Worm (Caenorhabditis elegans) whole organism, young adult: ENCODE data around the gene egl-21.

Experiments
- B0336.3 ChIP-seq: fragments of 200-800 bp; sonication (Bioruptor generic); IDR thresholded peaks from 2 replicates; pipeline ENCODE4 v1.3.6; 2022; ENCODE audit warnings: missing genetic modification characterization, missing compliant biosample characterization
- F10E7.11 ChIP-seq: sonication (generic microtip); optimal IDR thresholded peaks from 2 replicates; lab custom pipeline; 2017; ENCODE audit warnings: mild to moderate bottlenecking, missing genetic modification characterization, moderate library complexity, missing compliant biosample characterization
- F52B5.7 ChIP-seq: sonication (generic microtip); optimal IDR thresholded peaks from 2 replicates; lab custom pipeline; 2016; ENCODE audit warnings: mild to moderate bottlenecking, missing genetic modification characterization, missing compliant biosample characterization
- F55B11.4 ChIP-seq: sonication (generic microtip); optimal IDR thresholded peaks from 2 replicates; lab custom pipeline; 2016; ENCODE audit warnings: missing compliant biosample characterization, missing genetic modification characterization, borderline replicate concordance; ENCODE audit not compliant: insufficient read depth
- Y95B8A.8 ChIP-seq: fragments of 200-800 bp; sonication (Bioruptor generic); IDR thresholded peaks from 2 replicates; pipeline ENCODE4 v1.3.6; 2022; ENCODE audit warnings: missing genetic modification reagents, missing genetic modification characterization, missing compliant biosample characterization
- ZK185.1 ChIP-seq: sonication (generic microtip); optimal IDR thresholded peaks from 2 replicates; lab custom pipeline; 2016; ENCODE audit warnings: mild to moderate bottlenecking, missing genetic modification characterization, missing compliant biosample characterization; ENCODE audit not compliant: poor library complexity, severe bottlenecking
- ama-1 ChIP-seq, 3 experiments: fragments of 150-350 bp in 1 of 3; sonication (generic microtip) in 2 of 3; optimal IDR thresholded peaks; 2 replicates each; lab custom pipeline; 2014 to 2018; ENCODE audit warnings: missing biosample characterization in 2 of 3, missing genetic modification characterization in 2 of 3, missing genetic modification reagents in 2 of 3
- aptf-2 ChIP-seq: fragments of 200-800 bp; sonication (Bioruptor generic); conservative IDR thresholded peaks from 2 replicates; pipeline ENCODE4 v1.3.6; 2022; ENCODE audit warnings: missing genetic modification reagents, missing genetic modification characterization, missing compliant biosample characterization
- aptf-3 ChIP-seq: fragments of 200-800 bp; sonication (Bioruptor generic); IDR thresholded peaks from 2 replicates; pipeline ENCODE4 v1.3.6; 2022; ENCODE audit warnings: missing genetic modification characterization, missing compliant biosample characterization
- atf-7 ChIP-seq: sonication (generic microtip); optimal IDR thresholded peaks from 2 replicates; lab custom pipeline; 2017; ENCODE audit warnings: mild to moderate bottlenecking, missing genetic modification characterization, missing compliant biosample characterization
- ceh-79 ChIP-seq: sonication (generic microtip); optimal IDR thresholded peaks from 2 replicates; lab custom pipeline; 2017; ENCODE audit warnings: mild to moderate bottlenecking, missing genetic modification characterization, missing compliant biosample characterization
- ceh-91 ChIP-seq: fragments of 200-800 bp; sonication (Bioruptor generic); IDR thresholded peaks from 2 replicates; pipeline ENCODE4 v1.3.6; 2022; ENCODE audit warnings: missing genetic modification reagents, missing genetic modification characterization, missing compliant biosample characterization
- chd-7 ChIP-seq: sonication (generic microtip); optimal IDR thresholded peaks from 2 replicates; lab custom pipeline; 2016; ENCODE audit warnings: mild to moderate bottlenecking, missing genetic modification characterization, moderate library complexity, missing compliant biosample characterization
- dox-1 ChIP-seq: fragments of 200-800 bp; sonication (Bioruptor generic); IDR thresholded peaks from 2 replicates; pipeline ENCODE4 v1.3.6; 2022; ENCODE audit warnings: missing genetic modification reagents, missing genetic modification characterization, missing compliant biosample characterization
- dpl-1 ChIP-seq: fragments of 150-350 bp; optimal IDR thresholded peaks from 2 replicates; lab custom pipeline; 2014; ENCODE audit warnings: missing biosample characterization, missing genetic modification reagents, missing genetic modification characterization
- egl-18 ChIP-seq: fragments of 200-800 bp; sonication (Bioruptor generic); IDR thresholded peaks from 2 replicates; pipeline ENCODE4 v1.3.6; 2022; ENCODE audit warnings: missing genetic modification reagents, missing genetic modification characterization, missing compliant biosample characterization
- ekl-4 ChIP-seq: fragments of 200-800 bp; sonication (Bioruptor generic); IDR thresholded peaks from 2 replicates; pipeline ENCODE4 v1.3.6; 2022; ENCODE audit warnings: missing genetic modification reagents, missing genetic modification characterization, missing compliant biosample characterization
- ets-4 ChIP-seq: fragments of 200-800 bp; sonication (Bioruptor generic); optimal IDR thresholded peaks from 2 replicates; lab custom pipeline; 2018; ENCODE audit warnings: mild to moderate bottlenecking, missing genetic modification characterization, missing compliant biosample characterization
- gei-17 ChIP-seq: fragments of 200-800 bp; sonication (Bioruptor generic); optimal IDR thresholded peaks from 2 replicates; lab custom pipeline; 2018; ENCODE audit warnings: mild to moderate bottlenecking, missing genetic modification characterization, missing compliant biosample characterization
- hmg-20 ChIP-seq: fragments of 200-800 bp; sonication (Bioruptor generic); IDR thresholded peaks from 2 replicates; pipeline ENCODE4 v1.3.6; 2022; ENCODE audit warnings: missing genetic modification reagents, missing genetic modification characterization, missing compliant biosample characterization
- hrde-1 ChIP-seq: sonication (generic microtip); optimal IDR thresholded peaks from 2 replicates; lab custom pipeline; 2016; ENCODE audit warnings: missing genetic modification characterization, mild to moderate bottlenecking, missing compliant biosample characterization, moderate library complexity, missing genotype, missing genetic modification reagents, borderline replicate concordance
- let-526 ChIP-seq: fragments of 200-800 bp; sonication (Bioruptor generic); IDR thresholded peaks from 2 replicates; pipeline ENCODE4 v1.3.6; 2022; ENCODE audit warnings: missing genetic modification reagents, missing genetic modification characterization, missing compliant biosample characterization
- lin-26 ChIP-seq: fragments of 200-800 bp; sonication (Bioruptor generic); IDR thresholded peaks from 2 replicates; pipeline ENCODE4 v1.3.6; 2022; ENCODE audit warnings: missing genetic modification reagents, missing genetic modification characterization, missing compliant biosample characterization
- madf-6 ChIP-seq: fragments of 200-800 bp; sonication (Bioruptor generic); IDR thresholded peaks from 2 replicates; pipeline ENCODE4 v1.3.6; 2022; ENCODE audit warnings: missing genetic modification reagents, missing genetic modification characterization, missing compliant biosample characterization
- madf-8 ChIP-seq: fragments of 200-800 bp; sonication (Bioruptor generic); conservative IDR thresholded peaks from 2 replicates; pipeline ENCODE4 v1.3.6; 2022; ENCODE audit warnings: missing genetic modification reagents, missing genetic modification characterization, missing compliant biosample characterization
- mcd-1 ChIP-seq: fragments of 200-800 bp; sonication (Bioruptor generic); IDR thresholded peaks from 2 replicates; pipeline ENCODE4 v1.3.6; 2022; ENCODE audit warnings: missing genetic modification reagents, missing genetic modification characterization, missing compliant biosample characterization
- nfya-1 ChIP-seq: sonication (generic microtip); optimal IDR thresholded peaks from 2 replicates; lab custom pipeline; 2017; ENCODE audit warnings: antibody characterized with exemption, missing compliant biosample characterization, missing genetic modification characterization, borderline replicate concordance; ENCODE audit not compliant: insufficient read depth
- nfyb-1 ChIP-seq: fragments of 200-800 bp; sonication (Bioruptor generic); IDR thresholded peaks from 2 replicates; pipeline ENCODE4 v1.3.6; 2022; ENCODE audit warnings: missing genetic modification reagents, missing genetic modification characterization, missing compliant biosample characterization
- nhr-27 ChIP-seq: fragments of 200-800 bp; sonication (Bioruptor generic); optimal IDR thresholded peaks from 2 replicates; lab custom pipeline; 2018; ENCODE audit warnings: mild to moderate bottlenecking, missing genetic modification characterization, moderate library complexity, missing compliant biosample characterization
- nhr-80 ChIP-seq: sonication (generic microtip); optimal IDR thresholded peaks from 2 replicates; lab custom pipeline; 2016; ENCODE audit warnings: missing genetic modification characterization, missing compliant biosample characterization
- pha-4 ChIP-seq: fragments of 150-350 bp; sonication (generic microtip); optimal IDR thresholded peaks from 2 replicates; lab custom pipeline; 2014; ENCODE audit warnings: missing biosample characterization, missing genetic modification reagents, missing genetic modification characterization
- rec-8 ChIP-seq, 2 experiments: sonication (generic microtip); optimal IDR thresholded peaks; 2 replicates each; lab custom pipeline; 2016; ENCODE audit warnings: mild to moderate bottlenecking in 2 of 2, missing genetic modification characterization in 2 of 2, missing genetic modification reagents in 2 of 2, missing genotype in 2 of 2, missing biosample characterization in 1 of 2, missing compliant biosample characterization in 1 of 2, moderate library complexity in 1 of 2
- repo-1 ChIP-seq: sonication (generic microtip); optimal IDR thresholded peaks from 2 replicates; lab custom pipeline; 2017; ENCODE audit warnings: mild to moderate bottlenecking, missing genetic modification characterization, missing compliant biosample characterization
- snpc-1.3 ChIP-seq: sonication (generic microtip); optimal IDR thresholded peaks from 2 replicates; lab custom pipeline; 2017; ENCODE audit warnings: missing genetic modification characterization, mild to moderate bottlenecking, missing compliant biosample characterization, antibody characterized with exemption, moderate library complexity, missing genotype, missing genetic modification reagents; ENCODE audit not compliant: insufficient read depth
- tbp1 ChIP-seq: fragments of 200-800 bp; sonication (Bioruptor generic); optimal IDR thresholded peaks from 2 replicates; lab custom pipeline; 2018; ENCODE audit warnings: mild to moderate bottlenecking, missing genetic modification characterization, missing compliant biosample characterization
- tbx-9 ChIP-seq: sonication (generic microtip); optimal IDR thresholded peaks from 2 replicates; lab custom pipeline; 2016; ENCODE audit warnings: borderline replicate concordance, missing genetic modification characterization, inconsistent platforms, missing compliant biosample characterization
- unc-130 ChIP-seq: sonication (generic microtip); optimal IDR thresholded peaks from 2 replicates; lab custom pipeline; 2016; ENCODE audit warnings: missing genetic modification reagents, missing genetic modification characterization, missing compliant biosample characterization
- ztf-3 ChIP-seq: fragments of 200-800 bp; sonication (Bioruptor generic); optimal IDR thresholded peaks from 2 replicates; lab custom pipeline; 2018; ENCODE audit warnings: mild to moderate bottlenecking, missing genetic modification characterization, missing compliant biosample characterization
- ztf-6 ChIP-seq: fragments of 200-800 bp; sonication (Bioruptor generic); IDR thresholded peaks from 2 replicates; pipeline ENCODE4 v1.3.6; 2022; ENCODE audit warnings: missing genetic modification reagents, missing genetic modification characterization, missing compliant biosample characterization

The egl-21 gene

DNA sequence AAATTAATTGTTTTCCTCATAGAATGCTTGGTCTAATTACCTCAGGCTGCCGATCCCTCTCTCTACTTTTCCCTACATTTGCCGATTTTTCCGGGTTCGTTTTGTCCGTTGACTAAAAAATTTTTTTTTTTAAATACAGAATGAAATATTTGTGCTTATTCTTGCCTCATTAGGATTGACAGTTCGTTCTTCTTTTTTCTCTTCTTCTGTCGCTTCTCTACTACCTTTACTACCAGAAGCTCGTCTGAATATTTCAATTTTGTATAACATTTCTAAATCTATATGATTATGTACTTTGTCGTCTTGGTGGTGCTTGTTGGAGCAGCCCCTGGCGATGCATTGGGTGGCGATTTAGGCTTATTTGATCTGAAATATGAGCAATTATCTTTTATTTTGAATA, 6.4 kb downstream of the egl-21 start:
- no peak for TF ChIP-seq mcd-1 (GFP tag; lab: Robert Waterston, UW)
- no peak for TF ChIP-seq nfya-1
- no peak for TF ChIP-seq nfyb-1 (GFP tag; lab: Robert Waterston, UW)
- no peak for TF ChIP-seq gei-17 (GFP tag; lab: Kevin White, UChicago)
- TF ChIP-seq tbx-9 (tag; lab: Kevin White, UChicago): no peak
- no peak for TF ChIP-seq chd-7
- TF ChIP-seq ZK185.1 (tag; lab: Kevin White, UChicago): no peak
- no peak for TF ChIP-seq madf-6 (GFP tag; lab: Robert Waterston, UW)
- no peak for TF ChIP-seq B0336.3 (GFP tag; lab: Robert Waterston, UW)
- no peak for TF ChIP-seq ceh-79
- no peak for TF ChIP-seq tbp1 (GFP tag; lab: Kevin White, UChicago)
- TF ChIP-seq rec-8 (tag; optimal IDR thresholded peaks at IDR 0.05; lab: Kevin White, UChicago): no peak
- no peak for TF ChIP-seq dox-1 (GFP tag; lab: Robert Waterston, UW)
- TF ChIP-seq ztf-6: no peak
- no peak for TF ChIP-seq nhr-80 (tag; lab: Kevin White, UChicago)
- no peak for TF ChIP-seq F10E7.11 (tag; lab: Kevin White, UChicago)

DNA sequence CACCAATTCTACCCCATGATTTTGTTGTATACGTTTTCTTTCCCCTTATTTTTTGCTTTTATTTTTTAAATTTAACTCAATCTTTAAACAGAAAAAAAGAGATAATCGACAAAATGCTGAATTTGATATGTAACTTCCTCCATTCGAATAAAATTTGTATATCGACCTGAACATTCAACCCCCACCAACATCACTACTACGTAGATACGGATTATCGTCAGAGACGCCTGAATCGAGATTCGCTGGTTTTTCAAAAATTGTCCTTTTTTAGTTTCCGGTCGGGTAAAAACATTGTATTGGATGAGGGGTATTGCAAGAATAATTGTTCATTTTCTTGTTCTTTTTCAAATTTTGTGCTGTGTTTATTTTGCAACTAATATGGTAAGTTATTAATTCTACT, 9.2 kb downstream of the egl-21 start, which contains the start of gene bgnt-1.1:
Gene bgnt-1.1 (plus strand): TSS at position 301 of the 400 bp plus-strand sequence.
- TF ChIP-seq madf-8 (GFP tag; lab: Robert Waterston, UW) (no peak), pha-4 (no peak), let-526 (GFP tag; lab: Robert Waterston, UW) (no peak), hrde-1 (tag; lab: Kevin White, UChicago) (no peak), F55B11.4 (tag; lab: Kevin White, UChicago) (no peak), ekl-4 (GFP tag; lab: Robert Waterston, UW) (no peak), aptf-2 (no peak)

DNA sequence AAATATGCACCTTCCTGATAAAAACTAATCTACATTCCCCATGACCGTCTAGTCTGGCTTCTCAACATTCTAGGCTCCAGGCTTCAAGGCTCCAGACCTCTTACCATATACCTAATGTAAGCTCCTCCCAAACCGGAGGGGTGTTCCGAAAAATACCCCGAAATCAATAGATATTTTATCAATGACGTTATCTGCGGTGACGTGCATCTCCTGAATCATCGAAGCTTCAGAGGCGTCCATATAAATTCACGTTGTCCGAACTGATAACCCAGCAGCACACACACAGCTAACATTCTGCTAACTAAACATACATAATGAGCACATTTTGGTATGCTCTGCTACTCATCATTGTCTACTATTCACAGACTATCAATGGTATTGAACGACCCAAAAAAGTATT, 12.2 kb downstream of the egl-21 start, which contains the start of gene ugt-44:
Gene ugt-44 (plus strand): TSS at position 248 of the 400 bp plus-strand sequence.
- no peak for TF ChIP-seq aptf-3
- no peak for TF ChIP-seq dpl-1 (GFP tag; lab: Kevin White, UChicago)
- TF ChIP-seq egl-18 (GFP tag; lab: Robert Waterston, UW): no peak
- TF ChIP-seq madf-8 (GFP tag; lab: Robert Waterston, UW): no peak
- peak; percentile 40; the same call in 1 of the 2 replicates for TF ChIP-seq dox-1 (GFP tag; lab: Robert Waterston, UW)
- no peak for TF ChIP-seq ceh-91 (GFP tag; lab: Robert Waterston, UW)
- TF ChIP-seq repo-1 (tag; lab: Kevin White, UChicago): no peak
- peak; percentile 71 for TF ChIP-seq ets-4 (GFP tag; lab: Kevin White, UChicago)
- TF ChIP-seq lin-26 (GFP tag; lab: Robert Waterston, UW): no peak
- TF ChIP-seq hmg-20 (GFP tag; lab: Robert Waterston, UW): no peak
- no peak for TF ChIP-seq unc-130
- no peak for TF ChIP-seq F52B5.7 (tag; lab: Kevin White, UChicago)
- 0 out of 2 replicates have a peak, but pooled peaks have one; percentile 23 for TF ChIP-seq B0336.3 (GFP tag; lab: Robert Waterston, UW)
- TF ChIP-seq atf-7 (tag; lab: Kevin White, UChicago): peak; percentile 81
- TF ChIP-seq ama-1 (optimal IDR thresholded peaks at IDR 0.05; lab: Kevin White, UChicago): no peak
- TF ChIP-seq ama-1 (GFP tag; optimal IDR thresholded peaks at IDR 0.05; lab: Kevin White, UChicago): no peak
- peak; percentile 66 for TF ChIP-seq nhr-80 (tag; lab: Kevin White, UChicago)
- no peak for TF ChIP-seq ztf-3 (GFP tag; lab: Kevin White, UChicago)
- TF ChIP-seq nhr-27 (tag; lab: Kevin White, UChicago): no peak
- TF ChIP-seq snpc-1.3: no peak
- no peak for TF ChIP-seq Y95B8A.8
- TF ChIP-seq, all 124 proteins: peak for 5
